Worm (Caenorhabditis elegans) whole organism, L4 larva: ENCODE data around the gene ZK354.3.

ENCODE experiments used
- F10B5.3 ChIP-seq: sonication (generic microtip); optimal IDR thresholded peaks from 2 replicates; lab custom pipeline; 2016; ENCODE audit warnings: mild to moderate bottlenecking, missing genetic modification characterization, missing compliant biosample characterization
- ama-1 ChIP-seq: fragments of 150-350 bp; optimal IDR thresholded peaks from 2 replicates; lab custom pipeline; 2014; ENCODE audit warnings: inconsistent platforms, mixed read lengths
- dmd-8 ChIP-seq: fragments of 200-800 bp; sonication (Bioruptor generic); IDR thresholded peaks from 2 replicates; pipeline ENCODE4 v1.3.6; 2022; ENCODE audit warnings: missing genetic modification characterization, missing compliant biosample characterization
- dve-1 ChIP-seq: sonication (generic microtip); optimal IDR thresholded peaks from 2 replicates; lab custom pipeline; 2017; ENCODE audit warnings: antibody characterized with exemption, mild to moderate bottlenecking, missing genetic modification characterization, missing compliant biosample characterization; ENCODE audit not compliant: insufficient read depth
- egl-43 ChIP-seq: fragments of 200-800 bp; sonication (Bioruptor generic); IDR thresholded peaks from 2 replicates; pipeline ENCODE4 v1.3.6; 2022; ENCODE audit warnings: missing genetic modification reagents, missing genetic modification characterization, missing compliant biosample characterization
- fos-1 ChIP-seq: fragments of 150-350 bp; optimal IDR thresholded peaks from 2 replicates; lab custom pipeline; 2014; ENCODE audit warnings: missing biosample characterization, missing genetic modification characterization
- jun-1 ChIP-seq: fragments of 150-350 bp; optimal IDR thresholded peaks from 2 replicates; lab custom pipeline; 2014; ENCODE audit warnings: missing biosample characterization, missing genetic modification reagents, missing genetic modification characterization
- lir-3 ChIP-seq: sonication (generic microtip); optimal IDR thresholded peaks from 2 replicates; lab custom pipeline; 2016; ENCODE audit warnings: mild to moderate bottlenecking, missing genetic modification characterization, missing compliant biosample characterization
- pha-4 ChIP-seq, 2 experiments: fragments of 150-350 bp in 1 of 2; fragments of 200-800 bp in 1 of 2; sonication (Bioruptor generic) in 1 of 2; IDR thresholded peaks in 1 of 2; optimal IDR thresholded peaks in 1 of 2; 2 replicates each; pipeline versions ENCODE4 v1.3.6 to Lab custom; 2014 to 2022; ENCODE audit warnings: missing genetic modification characterization in 2 of 2, missing genetic modification reagents in 2 of 2, missing biosample characterization in 1 of 2, missing compliant biosample characterization in 1 of 2
- skn-1 ChIP-seq: fragments of 150-350 bp; optimal IDR thresholded peaks from 2 replicates; lab custom pipeline; 2014; ENCODE audit warnings: missing biosample characterization, missing genetic modification characterization
- unc-130 ChIP-seq: sonication (generic microtip); optimal IDR thresholded peaks from 2 replicates; lab custom pipeline; 2016; ENCODE audit warnings: missing genetic modification reagents, missing genetic modification characterization, missing compliant biosample characterization
- unc-39 ChIP-seq: sonication (generic microtip); optimal IDR thresholded peaks from 2 replicates; lab custom pipeline; 2017; ENCODE audit warnings: missing biosample characterization, missing genetic modification characterization
- unc-62 ChIP-seq, 3 experiments: fragments of 150-350 bp in 1 of 3; sonication (generic microtip); optimal IDR thresholded peaks in 2 of 3; peaks in 1 of 3; 1 replicate in 1 of 3; 2 replicates in 2 of 3; lab custom pipeline; 2014 to 2017; ENCODE audit warnings: missing biosample characterization in 3 of 3, missing genetic modification characterization in 3 of 3, missing genetic modification reagents in 3 of 3, missing genotype in 1 of 3
- ztf-11 ChIP-seq: fragments of 150-350 bp; optimal IDR thresholded peaks from 2 replicates; lab custom pipeline; 2014; ENCODE audit warnings: missing biosample characterization, missing genetic modification characterization

DNA sequence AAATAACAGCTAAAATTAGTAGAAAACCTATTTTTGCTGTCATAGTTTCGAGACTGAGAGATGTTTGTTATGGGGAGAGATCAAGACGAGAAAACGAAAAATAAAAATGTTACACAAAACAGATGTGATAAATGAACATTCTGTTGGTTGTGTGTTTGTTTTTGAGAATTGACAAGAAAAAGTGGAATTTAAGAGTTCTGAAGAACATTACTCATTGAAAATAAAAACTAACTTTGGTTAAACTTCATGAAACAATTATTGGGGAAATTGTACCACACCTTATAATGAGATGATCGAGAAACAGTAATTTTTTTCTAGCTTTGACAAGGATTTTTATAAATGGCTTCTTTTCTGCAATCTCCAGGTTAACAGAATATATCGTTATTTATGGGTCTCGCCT, 43.5 kb downstream of the ZK354.3 start, which contains the start of gene Y4C6B.7:
- TF ChIP-seq unc-39 (tag; lab: Kevin White, UChicago), result no peak
- no peak for TF ChIP-seq ztf-11 (tag; lab: Kevin White, UChicago)
- TF ChIP-seq lir-3 (tag; lab: Kevin White, UChicago), result no peak
- TF ChIP-seq dve-1, result no peak
- TF ChIP-seq unc-62 (GFP tag; optimal IDR thresholded peaks at IDR 0.05 in 1 of 2; lab: Kevin White, UChicago), result no peak
- no peak for TF ChIP-seq unc-62 (tag; optimal IDR thresholded peaks at IDR 0.05; lab: Kevin White, UChicago)
- TF ChIP-seq dmd-8 (GFP tag; lab: Robert Waterston, UW), result no peak
- no peak for TF ChIP-seq skn-1
- no peak for TF ChIP-seq ama-1 (lab: Kevin White, UChicago)
- no peak for TF ChIP-seq egl-43 (GFP tag; lab: Robert Waterston, UW)
- TF ChIP-seq F10B5.3 (tag; lab: Kevin White, UChicago), result no peak
- no peak for TF ChIP-seq pha-4 (GFP tag; IDR thresholded peaks at IDR 0.05; lab: Robert Waterston, UW)
- TF ChIP-seq pha-4 (tag; optimal IDR thresholded peaks at IDR 0.05; lab: Kevin White, UChicago), result no peak
- no peak for TF ChIP-seq fos-1
- TF ChIP-seq jun-1 (tag; lab: Kevin White, UChicago), result no peak
- TF ChIP-seq unc-130, result no peak
